Worm (Caenorhabditis elegans) whole organism, early embryonic: ENCODE data around the gene srh-271.
"Not testable (repeated sequence)": the region's sequence is repeated elsewhere in the genome, so short reads cannot be mapped to it uniquely, and the experiment has no call there.

Experiments used
- ceh-36 ChIP-seq: sonication (generic microtip); optimal IDR thresholded peaks from 2 replicates; lab custom pipeline; 2016; ENCODE audit warnings: missing genetic modification characterization, inconsistent platforms, missing compliant biosample characterization
- hnd-1 ChIP-seq: sonication (generic microtip); optimal IDR thresholded peaks from 2 replicates; lab custom pipeline; 2016; ENCODE audit warnings: missing genetic modification characterization, missing compliant biosample characterization

DNA sequence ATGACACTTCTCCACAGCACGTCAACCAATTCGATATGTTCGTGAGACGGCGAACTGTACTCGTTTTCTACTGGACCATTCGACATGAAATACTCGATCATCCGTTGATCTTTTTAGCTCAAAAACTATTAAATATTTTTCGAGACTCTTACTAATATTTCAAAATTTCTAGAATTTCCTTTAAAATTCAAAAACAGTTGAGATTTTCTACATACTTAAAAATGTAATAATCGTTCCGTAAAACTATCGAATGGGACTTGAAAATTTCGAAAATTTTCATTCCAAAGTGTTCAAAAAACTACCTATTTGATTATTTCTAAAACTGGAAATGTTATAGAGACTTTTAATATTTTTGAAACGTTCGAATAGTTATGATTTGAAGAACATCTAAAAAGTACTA, 3.6 kb upstream of the srh-271 start, which contains the start of gene sknr-1:
- not testable (repeated sequence) for TF ChIP-seq hnd-1 (tag; lab: Kevin White, UChicago); ceh-36
